Worm (Caenorhabditis elegans) whole organism, L4 larva: Measurements from ENCODE around the gene egl-38.

ENCODE experiments used
- F26F4.8 ChIP-seq: fragments of 200-800 bp; sonication (Bioruptor generic); conservative IDR thresholded peaks from 2 replicates; pipeline ENCODE4 v1.3.6; 2022; ENCODE audit warnings: missing genetic modification characterization, missing compliant biosample characterization
- R02D3.7 ChIP-seq: fragments of 150-350 bp; sonication (generic microtip); optimal IDR thresholded peaks from 3 replicates; lab custom pipeline; 2014; ENCODE audit warnings: missing biosample characterization, missing genetic modification characterization
- Y5F2A.4 ChIP-seq: fragments of 200-800 bp; sonication (Bioruptor generic); optimal IDR thresholded peaks from 2 replicates; lab custom pipeline; 2018; ENCODE audit warnings: mild to moderate bottlenecking, missing genetic modification characterization, missing compliant biosample characterization
- Y75B8A.6 ChIP-seq: fragments of 200-800 bp; sonication (Bioruptor generic); IDR thresholded peaks from 2 replicates; pipeline ENCODE4 v1.3.6; 2022; ENCODE audit warnings: missing genetic modification reagents, missing genetic modification characterization, missing compliant biosample characterization
- ZK546.5 ChIP-seq, 2 experiments: sonication (generic microtip); optimal IDR thresholded peaks; 2 replicates each; lab custom pipeline; 2017; ENCODE audit warnings: missing biosample characterization in 2 of 2, missing genetic modification characterization in 2 of 2
- aly-2 ChIP-seq: sonication (generic microtip); optimal IDR thresholded peaks from 2 replicates; lab custom pipeline; 2018; ENCODE audit warnings: missing biosample characterization, missing genetic modification characterization
- ama-1 ChIP-seq: fragments of 150-350 bp; optimal IDR thresholded peaks from 2 replicates; lab custom pipeline; 2014; ENCODE audit warnings: inconsistent platforms, mixed read lengths
- arid-1 ChIP-seq: fragments of 200-800 bp; sonication (Bioruptor generic); conservative IDR thresholded peaks from 2 replicates; pipeline ENCODE4 v1.3.6; 2022; ENCODE audit warnings: missing genetic modification reagents, missing genetic modification characterization, missing compliant biosample characterization
- attf-4 ChIP-seq: sonication (generic microtip); optimal IDR thresholded peaks from 3 replicates; lab custom pipeline; 2017; ENCODE audit warnings: missing biosample characterization, missing genetic modification characterization
- ceh-20 ChIP-seq: fragments of 200-800 bp; sonication (Bioruptor generic); IDR thresholded peaks from 2 replicates; pipeline ENCODE4 v1.3.6; 2022; ENCODE audit warnings: missing genetic modification reagents, missing genetic modification characterization, missing compliant biosample characterization
- ceh-28 ChIP-seq: fragments of 150-350 bp; optimal IDR thresholded peaks from 2 replicates; lab custom pipeline; 2014; ENCODE audit warnings: missing biosample characterization, missing genetic modification reagents, missing genetic modification characterization
- ceh-32 ChIP-seq: sonication (generic microtip); optimal IDR thresholded peaks from 2 replicates; lab custom pipeline; 2016; ENCODE audit warnings: mild to moderate bottlenecking, missing genetic modification characterization, missing compliant biosample characterization; ENCODE audit not compliant: poor library complexity
- ceh-44 ChIP-seq: fragments of 200-800 bp; sonication (Bioruptor generic); IDR thresholded peaks from 2 replicates; pipeline ENCODE4 v1.3.6; 2022; ENCODE audit warnings: missing genetic modification reagents, missing genetic modification characterization, missing compliant biosample characterization
- ceh-82 ChIP-seq: sonication (generic microtip); optimal IDR thresholded peaks from 2 replicates; lab custom pipeline; 2017; ENCODE audit warnings: missing biosample characterization, missing genetic modification characterization
- ces-1 ChIP-seq: fragments of 150-350 bp; sonication (generic microtip); optimal IDR thresholded peaks from 4 replicates; lab custom pipeline; 2014; ENCODE audit warnings: missing biosample characterization, missing genetic modification reagents, missing genetic modification characterization
- cey-2 ChIP-seq: sonication (generic microtip); optimal IDR thresholded peaks from 3 replicates; lab custom pipeline; 2017; ENCODE audit warnings: missing genetic modification characterization, mild to moderate bottlenecking, missing compliant biosample characterization, antibody characterized with exemption, borderline replicate concordance; ENCODE audit not compliant: insufficient read depth
- daf-12 ChIP-seq: fragments of 150-350 bp; optimal IDR thresholded peaks from 2 replicates; lab custom pipeline; 2014; ENCODE audit warnings: missing biosample characterization, missing genetic modification reagents, missing genetic modification characterization
- daf-16 ChIP-seq, 3 experiments: sonication (generic microtip); optimal IDR thresholded peaks; 2 replicates each; lab custom pipeline; 2016 to 2017; ENCODE audit warnings: missing genetic modification characterization in 3 of 3, missing genetic modification reagents in 3 of 3, mild to moderate bottlenecking in 2 of 3, missing compliant biosample characterization in 2 of 3, missing biosample characterization in 1 of 3, moderate library complexity in 1 of 3
- daf-19 ChIP-seq: fragments of 200-800 bp; sonication (Bioruptor generic); conservative IDR thresholded peaks from 2 replicates; pipeline ENCODE4 v1.3.6; 2022; ENCODE audit warnings: missing genetic modification characterization, missing compliant biosample characterization
- daf-8 ChIP-seq: fragments of 200-800 bp; sonication (Bioruptor generic); IDR thresholded peaks from 2 replicates; pipeline ENCODE4 v1.3.6; 2022; ENCODE audit warnings: missing genetic modification characterization, missing compliant biosample characterization
- dve-1 ChIP-seq: sonication (generic microtip); optimal IDR thresholded peaks from 2 replicates; lab custom pipeline; 2017; ENCODE audit warnings: antibody characterized with exemption, mild to moderate bottlenecking, missing genetic modification characterization, missing compliant biosample characterization; ENCODE audit not compliant: insufficient read depth
- egl-27 ChIP-seq: sonication (generic microtip); optimal IDR thresholded peaks from 3 replicates; lab custom pipeline; 2017; ENCODE audit warnings: missing biosample characterization, missing genetic modification reagents, missing genetic modification characterization
- egl-43 ChIP-seq: fragments of 200-800 bp; sonication (Bioruptor generic); IDR thresholded peaks from 2 replicates; pipeline ENCODE4 v1.3.6; 2022; ENCODE audit warnings: missing genetic modification reagents, missing genetic modification characterization, missing compliant biosample characterization
- fkh-10 ChIP-seq: fragments of 150-350 bp; optimal IDR thresholded peaks from 2 replicates; lab custom pipeline; 2014; ENCODE audit warnings: missing biosample characterization, missing genetic modification reagents, missing genetic modification characterization
- hlh-11 ChIP-seq: fragments of 200-800 bp; sonication (Bioruptor generic); optimal IDR thresholded peaks from 2 replicates; lab custom pipeline; 2018; ENCODE audit warnings: mild to moderate bottlenecking, missing genetic modification characterization, missing compliant biosample characterization
- hmg-1.1 ChIP-seq: fragments of 200-800 bp; sonication (Bioruptor generic); IDR thresholded peaks from 2 replicates; pipeline ENCODE4 v1.3.6; 2022; ENCODE audit warnings: missing genetic modification reagents, missing genetic modification characterization, missing compliant biosample characterization
- lin-13 ChIP-seq: fragments of 150-350 bp; optimal IDR thresholded peaks from 2 replicates; lab custom pipeline; 2014; ENCODE audit warnings: missing biosample characterization, missing genetic modification reagents, missing genetic modification characterization
- lin-15B ChIP-seq: fragments of 150-350 bp; sonication (generic microtip); optimal IDR thresholded peaks from 3 replicates; lab custom pipeline; 2014; ENCODE audit warnings: missing biosample characterization, missing genetic modification characterization
- lin-38 ChIP-seq: fragments of 200-800 bp; sonication (Bioruptor generic); IDR thresholded peaks from 2 replicates; pipeline ENCODE4 v1.3.6; 2022; ENCODE audit warnings: missing genetic modification reagents, missing genetic modification characterization, missing compliant biosample characterization
- lsy-2 ChIP-seq, 2 experiments: fragments of 150-350 bp in 1 of 2; sonication (generic microtip) in 1 of 2; optimal IDR thresholded peaks; 2 replicates each; lab custom pipeline; 2014 to 2017; ENCODE audit warnings: missing biosample characterization in 2 of 2, missing genetic modification characterization in 2 of 2
- mdt-29 ChIP-seq: fragments of 200-800 bp; sonication (Bioruptor generic); IDR thresholded peaks from 2 replicates; pipeline ENCODE4 v1.3.6; 2022; ENCODE audit warnings: missing genetic modification reagents, missing genetic modification characterization, missing compliant biosample characterization
- mes-2 ChIP-seq: sonication (generic microtip); optimal IDR thresholded peaks from 2 replicates; lab custom pipeline; 2016; ENCODE audit warnings: missing genotype, mild to moderate bottlenecking, missing genetic modification characterization, missing compliant biosample characterization; ENCODE audit not compliant: poor library complexity, severe bottlenecking
- mxl-3 ChIP-seq: fragments of 200-800 bp; sonication (Bioruptor generic); optimal IDR thresholded peaks from 2 replicates; lab custom pipeline; 2018; ENCODE audit warnings: mild to moderate bottlenecking, missing genetic modification characterization, missing compliant biosample characterization
- nhr-102 ChIP-seq: sonication (generic microtip); optimal IDR thresholded peaks from 2 replicates; lab custom pipeline; 2016; ENCODE audit warnings: mild to moderate bottlenecking, missing genetic modification characterization, moderate library complexity, missing compliant biosample characterization
- nhr-41 ChIP-seq: fragments of 200-800 bp; sonication (Bioruptor generic); IDR thresholded peaks from 2 replicates; pipeline ENCODE4 v1.3.6; 2022; ENCODE audit warnings: missing genetic modification reagents, missing genetic modification characterization, missing compliant biosample characterization
- nhr-6 ChIP-seq: fragments of 150-350 bp; optimal IDR thresholded peaks from 2 replicates; lab custom pipeline; 2014; ENCODE audit warnings: missing biosample characterization, missing genetic modification characterization
- nhr-76 ChIP-seq: fragments of 150-350 bp; optimal IDR thresholded peaks from 2 replicates; lab custom pipeline; 2014; ENCODE audit warnings: missing biosample characterization, missing genetic modification characterization
- saeg-2 ChIP-seq: fragments of 200-800 bp; sonication (Bioruptor generic); IDR thresholded peaks from 2 replicates; pipeline ENCODE4 v1.3.6; 2022; ENCODE audit warnings: missing genetic modification reagents, missing genetic modification characterization, missing compliant biosample characterization
- sdz-12 ChIP-seq: fragments of 200-800 bp; sonication (Bioruptor generic); optimal IDR thresholded peaks from 2 replicates; lab custom pipeline; 2018; ENCODE audit warnings: mild to moderate bottlenecking, missing genetic modification characterization, missing compliant biosample characterization
- tag-97 ChIP-seq: fragments of 200-800 bp; sonication (Bioruptor generic); IDR thresholded peaks from 2 replicates; pipeline ENCODE4 v1.3.6; 2022; ENCODE audit warnings: missing genetic modification characterization, missing compliant biosample characterization
- unc-130 ChIP-seq: sonication (generic microtip); optimal IDR thresholded peaks from 2 replicates; lab custom pipeline; 2016; ENCODE audit warnings: missing genetic modification reagents, missing genetic modification characterization, missing compliant biosample characterization
- zfp-3 ChIP-seq: fragments of 200-800 bp; sonication (Bioruptor generic); conservative IDR thresholded peaks from 2 replicates; pipeline ENCODE4 v1.3.6; 2022; ENCODE audit warnings: missing genetic modification reagents, missing genetic modification characterization, missing compliant biosample characterization
- ztf-11 ChIP-seq: fragments of 150-350 bp; optimal IDR thresholded peaks from 2 replicates; lab custom pipeline; 2014; ENCODE audit warnings: missing biosample characterization, missing genetic modification characterization

egl-38 gene

DNA sequence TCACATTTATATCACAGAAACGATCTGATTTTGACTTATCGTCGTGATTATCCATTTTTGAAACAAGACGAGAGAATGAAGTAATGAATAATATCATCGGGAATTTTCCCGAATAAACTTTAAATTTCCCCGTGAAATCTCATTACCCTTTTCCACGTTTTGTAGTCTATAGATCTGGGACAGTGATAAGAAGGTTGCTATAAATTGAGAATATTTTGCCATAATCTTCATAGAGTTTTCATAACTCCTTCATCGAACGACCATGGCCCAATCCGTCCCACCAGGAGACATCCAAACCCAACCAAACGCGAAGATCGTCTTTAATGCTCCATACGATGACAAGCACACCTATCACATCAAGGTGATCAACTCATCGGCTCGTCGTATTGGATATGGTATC is 15.1 kb downstream of the egl-38 start, which contains the start of the genes C04G2.5 and msp-36:
Gene C04G2.5 (minus strand): TSS at position 101 of the 400 bp plus-strand sequence.
Gene msp-36 (plus strand): TSS at position 263 of the 400 bp plus-strand sequence.
- TF ChIP-seq hlh-11 (tag; lab: Kevin White, UChicago): no peak
- 0 out of 2 replicates have a peak, but pooled peaks have one; percentile 30 for TF ChIP-seq egl-43 (GFP tag; lab: Robert Waterston, UW)

DNA sequence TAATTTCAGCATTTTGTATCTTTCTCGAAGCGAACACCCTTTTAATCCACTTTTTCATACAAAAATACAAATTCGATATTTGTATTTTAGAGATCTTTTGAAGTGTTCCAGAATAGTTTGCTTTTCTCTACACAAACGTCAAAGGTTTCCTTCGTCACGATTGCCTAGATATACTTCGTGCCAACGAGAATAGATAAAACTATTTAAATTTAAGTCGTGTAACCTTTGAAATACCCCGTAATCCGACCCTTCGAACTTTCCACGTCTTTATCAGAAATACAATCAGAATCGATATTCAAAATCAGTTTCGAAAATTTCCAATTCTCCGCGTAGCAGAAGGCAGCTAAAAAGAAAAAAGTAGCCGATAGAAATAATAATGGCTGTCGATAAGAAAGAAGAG is 20.0 kb downstream of the egl-38 start, which contains the start of gene ttbk-5:
Gene ttbk-5 (plus strand): TSS at position 301 of the 400 bp plus-strand sequence.
- TF ChIP-seq nhr-76 (no peak), aly-2 (tag; lab: Kevin White, UChicago) (no peak), ceh-44 (GFP tag; lab: Robert Waterston, UW) (no peak), egl-27 (tag; lab: Kevin White, UChicago) (no peak), attf-4 (tag; lab: Kevin White, UChicago) (no peak), arid-1 (GFP tag; lab: Robert Waterston, UW) (no peak), ZK546.5 (tag; optimal IDR thresholded peaks at IDR 0.05; lab: Kevin White, UChicago) (no peak), daf-19 (GFP tag; lab: Robert Waterston, UW) (no peak), nhr-102 (no peak), mes-2 (tag; lab: Kevin White, UChicago) (no peak), mdt-29 (no peak), daf-12 (tag; lab: Kevin White, UChicago) (no peak), cey-2 (tag; lab: Kevin White, UChicago) (no peak), unc-130 (GFP tag; lab: Kevin White, UChicago) (no peak), lin-15B (tag; lab: Kevin White, UChicago) (no peak), ces-1 (no peak), F26F4.8 (GFP tag; lab: Robert Waterston, UW) (no peak)

DNA sequence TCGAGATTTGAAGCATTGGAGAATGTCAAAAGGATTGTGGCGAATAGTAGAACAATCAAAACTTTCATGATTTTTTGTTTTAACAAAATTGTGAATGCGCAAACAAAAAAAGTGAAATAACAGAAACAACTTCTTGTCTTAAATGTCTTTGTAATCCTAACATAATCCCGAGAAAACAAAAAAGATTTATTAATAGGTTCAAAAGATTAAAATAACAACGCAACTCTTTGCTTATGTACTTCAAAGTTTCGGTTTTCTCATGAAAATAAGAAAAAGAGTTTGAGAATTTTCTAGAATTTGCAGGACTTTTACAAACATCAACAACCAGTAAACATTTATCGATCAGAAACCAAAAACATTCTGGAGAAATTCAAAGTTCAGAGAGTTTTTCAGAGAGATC is 20.5 kb downstream of the egl-38 start, which contains the start of gene ttr-39:
Gene ttr-39 (minus strand): TSS at position 101 of the 400 bp plus-strand sequence.
- TF ChIP-seq ceh-20 (GFP tag; lab: Robert Waterston, UW) (no peak), unc-130 (GFP tag; lab: Kevin White, UChicago) (no peak), hmg-1.1 (no peak), ceh-28 (tag; lab: Kevin White, UChicago) (no peak), lin-38 (GFP tag; lab: Robert Waterston, UW) (no peak), nhr-41 (GFP tag; lab: Robert Waterston, UW) (no peak), ceh-82 (tag; lab: Kevin White, UChicago) (no peak), ztf-11 (no peak), nhr-102 (no peak), attf-4 (tag; lab: Kevin White, UChicago) (no peak), zfp-3 (GFP tag; lab: Robert Waterston, UW) (no peak), lin-13 (GFP tag; lab: Kevin White, UChicago) (no peak), daf-8 (GFP tag; lab: Robert Waterston, UW) (no peak), Y75B8A.6 (no peak), lin-15B (tag; lab: Kevin White, UChicago) (no peak), tag-97 (no peak), mxl-3 (GFP tag; lab: Kevin White, UChicago) (no peak)

ce11 chrIV:10085401-10086187 is 24.7 kb downstream of the egl-38 start, which contains the start of the genes col-2 and ndc-80:
Gene col-2, minus strand, starts transcription at chrIV:10085451.
Gene ndc-80, plus strand, starts transcription at chrIV:10086137.
- no peak for TF ChIP-seq R02D3.7 (tag; lab: Kevin White, UChicago)
- TF ChIP-seq saeg-2 (GFP tag; lab: Robert Waterston, UW): no peak
- no peak for TF ChIP-seq ama-1 (lab: Kevin White, UChicago)
- no peak for TF ChIP-seq fkh-10 (GFP tag; lab: Kevin White, UChicago)
- TF ChIP-seq daf-12 (tag; lab: Kevin White, UChicago): no peak
- peak; percentile 82 for TF ChIP-seq nhr-6 (tag; lab: Kevin White, UChicago)
- TF ChIP-seq F26F4.8 (GFP tag; lab: Robert Waterston, UW): no peak
- no peak for TF ChIP-seq Y5F2A.4 (GFP tag; lab: Kevin White, UChicago)
- TF ChIP-seq lsy-2 (tag; optimal IDR thresholded peaks at IDR 0.05; lab: Kevin White, UChicago): no peak
- TF ChIP-seq ceh-32 (tag; lab: Kevin White, UChicago): no peak
- TF ChIP-seq daf-16 (GFP tag; optimal IDR thresholded peaks at IDR 0.05; lab: Kevin White, UChicago): no peak
- no peak for TF ChIP-seq daf-16 (tag; optimal IDR thresholded peaks at IDR 0.05; lab: Kevin White, UChicago)
- no peak for TF ChIP-seq dve-1
- TF ChIP-seq sdz-12 (GFP tag; lab: Kevin White, UChicago): no peak
- no peak for TF ChIP-seq aly-2 (tag; lab: Kevin White, UChicago)
- TF ChIP-seq daf-19 (GFP tag; lab: Robert Waterston, UW): no peak
- no peak for TF ChIP-seq attf-4 (tag; lab: Kevin White, UChicago)
